Fruit fly (Drosophila melanogaster) S2 (cell line): ENCODE measurements around the gene Atg1.

Experiments used
- CG8478 ChIP-seq: fragments of >200 bp; optimal IDR thresholded peaks from 2 replicates; lab custom pipeline; 2018
- CTCF ChIP-seq, 2 experiments: fragments of >200 bp; optimal IDR thresholded peaks; 2 replicates each; lab custom pipeline; 2018

- no peak for TF ChIP-seq CG8478 (lab: Kevin White, UChicago)
- TF ChIP-seq CTCF (optimal IDR thresholded peaks at IDR 0.05; lab: Kevin White, UChicago) = no peak
Observed at dm6 chr3L:12842532-12842931, 37.6 kb upstream of the Atg1 start.
